Worm (Caenorhabditis elegans): Measurements from ENCODE around the gene msp-19.
"Not testable (repeated sequence)": the region's sequence is repeated elsewhere in the genome, so short reads cannot be mapped to it uniquely, and the experiment has no call there.

Gene msp-19

DNA sequence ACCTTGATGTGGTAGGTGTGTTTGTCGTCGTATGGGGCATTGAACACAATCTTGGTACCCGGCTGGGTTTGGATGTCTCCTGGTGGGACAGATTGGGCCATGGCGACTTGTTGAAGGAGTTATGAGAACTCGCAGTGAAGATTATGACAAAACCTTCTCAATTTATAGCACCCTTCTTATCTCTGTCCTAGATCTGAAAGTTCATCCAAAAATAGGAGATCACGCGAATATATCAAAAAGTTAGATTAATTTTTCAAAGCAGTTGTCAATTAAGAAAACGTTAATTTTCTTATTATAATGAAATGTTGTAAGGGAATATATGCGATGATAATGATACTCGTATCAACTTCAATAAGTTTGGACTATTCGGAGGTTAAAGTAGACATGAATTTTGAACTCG, 34.9 kb downstream of the msp-19 start, which contains the start of gene msp-51:
msp-51 (minus strand) TSS at position 101 of the 400 bp plus-strand sequence.
- TF ChIP-seq pros-1 (tag; optimal IDR thresholded peaks at IDR 0.05); ceh-19 (GFP tag; optimal IDR thresholded peaks at IDR 0.05); mec-3 (tag; optimal IDR thresholded peaks at IDR 0.05; ENCODE audit: borderline replicate concordance): not testable (repeated sequence)

DNA sequence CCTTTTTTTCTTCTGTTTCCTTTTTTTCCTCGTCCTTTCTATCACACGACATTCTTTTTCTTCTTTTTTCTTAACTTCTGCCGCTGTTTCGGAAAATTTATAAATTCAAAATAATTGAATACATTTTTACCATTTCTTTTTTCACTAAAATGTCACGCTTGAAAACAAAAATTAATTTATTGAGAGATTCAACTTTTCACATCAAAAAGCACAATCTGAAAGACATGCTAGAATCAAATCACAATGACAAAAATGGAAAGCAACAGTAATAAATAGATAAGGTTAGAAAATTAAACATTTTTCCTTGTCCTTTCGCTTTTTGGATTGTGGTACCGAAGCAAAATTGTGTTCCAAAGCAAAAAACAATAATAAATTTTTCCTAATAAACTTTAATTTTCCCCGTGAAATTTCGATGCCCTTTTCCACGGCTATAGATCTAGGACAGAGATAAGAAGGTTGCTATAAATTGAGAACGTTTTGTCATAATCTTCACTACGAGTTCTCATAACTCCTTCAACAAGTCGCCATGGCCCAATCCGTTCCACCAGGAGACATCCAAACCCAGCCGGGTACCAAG, 37.1 kb downstream of the msp-19 start, which contains the start of the genes ZK354.6 and msp-113:
ZK354.6 (minus strand) TSS at position 101 of the 577 bp plus-strand sequence.
msp-113 (plus strand) TSS at position 527 of the 577 bp plus-strand sequence.
- no peak for TF ChIP-seq pax-1 (tag; optimal IDR thresholded peaks at IDR 0.05)

DNA sequence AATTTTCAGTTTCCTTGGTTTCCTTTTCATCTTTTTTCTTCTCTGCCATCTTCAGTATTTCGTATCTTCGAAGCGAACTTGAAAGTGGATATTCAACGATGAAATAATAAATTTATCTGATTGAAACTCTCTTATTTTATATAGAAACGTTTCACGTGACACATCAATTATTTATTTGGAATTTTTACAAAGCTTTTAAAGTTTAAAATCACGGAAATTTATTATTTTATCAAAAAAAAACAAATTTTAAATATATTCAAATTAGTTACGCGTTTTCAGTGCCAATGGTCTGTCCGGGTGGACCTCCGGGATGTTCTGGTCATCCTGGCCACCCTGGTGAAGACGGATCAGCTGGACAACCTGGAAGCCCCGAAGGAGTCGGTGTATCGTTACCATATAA, 42.6 kb downstream of the msp-19 start, which contains the start of gene ZK354.7:
ZK354.7 (minus strand) TSS at position 101 of the 400 bp plus-strand sequence.
- TF ChIP-seq nfya-1 (tag; optimal IDR thresholded peaks at IDR 0.05), result no peak
- TF ChIP-seq ceh-6 (GFP tag; optimal IDR thresholded peaks at IDR 0.05), result no peak
- TF ChIP-seq odd-2 (tag; optimal IDR thresholded peaks at IDR 0.05), result no peak
- TF ChIP-seq pag-3 (tag; optimal IDR thresholded peaks at IDR 0.05; ENCODE audit: borderline replicate concordance), result no peak
- TF ChIP-seq C08G9.2 (tag; optimal IDR thresholded peaks at IDR 0.05), result no peak
- no peak for TF ChIP-seq sdc-2 (tag; optimal IDR thresholded peaks at IDR 0.05)
- TF ChIP-seq fkh-10 (GFP tag; optimal IDR thresholded peaks at IDR 0.05), result no peak
- no peak for TF ChIP-seq sox-4 (tag; optimal IDR thresholded peaks at IDR 0.05)
- no peak for TF ChIP-seq hlh-13 (GFP tag; optimal IDR thresholded peaks at IDR 0.05)
- TF ChIP-seq K02D7.2 (tag; optimal IDR thresholded peaks at IDR 0.05), result no peak
- no peak for TF ChIP-seq ceh-22 (tag; optimal IDR thresholded peaks at IDR 0.05)
- no peak for TF ChIP-seq C38D4.7 (GFP tag; optimal IDR thresholded peaks at IDR 0.05)

DNA sequence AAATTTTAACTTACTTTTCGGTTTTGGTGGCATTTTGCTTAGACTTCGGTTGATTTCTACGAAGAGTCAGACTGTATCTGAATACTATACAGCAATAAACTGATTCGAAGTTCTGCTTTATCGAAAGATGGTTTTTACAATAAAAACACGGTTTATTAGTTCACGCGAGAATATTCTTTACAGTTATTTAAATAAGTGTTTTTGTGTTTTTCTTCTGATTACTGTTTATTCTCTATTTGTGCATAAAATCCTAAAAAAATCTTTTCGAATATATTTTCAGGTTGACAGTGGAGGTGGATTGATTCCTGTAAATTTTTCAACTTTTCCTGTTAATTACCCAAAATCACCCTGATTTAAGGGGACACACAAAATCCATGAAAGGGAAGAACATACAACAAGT, 45.7 kb downstream of the msp-19 start, which contains the start of gene ZK354.8:
ZK354.8 (minus strand) TSS at position 101 of the 400 bp plus-strand sequence.
- TF ChIP-seq sdc-2 (tag; optimal IDR thresholded peaks at IDR 0.05) (no peak), ceh-45 (GFP tag; IDR thresholded peaks at IDR 0.05) (no peak), syd-9 (tag; optimal IDR thresholded peaks at IDR 0.05) (no peak), unc-42 (tag; optimal IDR thresholded peaks at IDR 0.05) (no peak), K09A11.1 (tag; optimal IDR thresholded peaks at IDR 0.05; ENCODE audit: insufficient read depth) (no peak), ztf-16 (tag; optimal IDR thresholded peaks at IDR 0.05) (no peak), hlh-30 (tag; optimal IDR thresholded peaks at IDR 0.05; ENCODE audit: insufficient read depth) (no peak), pha-2 (tag; optimal IDR thresholded peaks at IDR 0.05) (no peak), T23F11.4 (GFP tag; optimal IDR thresholded peaks at IDR 0.05) (no peak), F13H6.1 (tag; optimal IDR thresholded peaks at IDR 0.05) (no peak), lim-6 (tag; optimal IDR thresholded peaks at IDR 0.05) (no peak), ceh-2 (tag; optimal IDR thresholded peaks at IDR 0.05) (no peak)

DNA sequence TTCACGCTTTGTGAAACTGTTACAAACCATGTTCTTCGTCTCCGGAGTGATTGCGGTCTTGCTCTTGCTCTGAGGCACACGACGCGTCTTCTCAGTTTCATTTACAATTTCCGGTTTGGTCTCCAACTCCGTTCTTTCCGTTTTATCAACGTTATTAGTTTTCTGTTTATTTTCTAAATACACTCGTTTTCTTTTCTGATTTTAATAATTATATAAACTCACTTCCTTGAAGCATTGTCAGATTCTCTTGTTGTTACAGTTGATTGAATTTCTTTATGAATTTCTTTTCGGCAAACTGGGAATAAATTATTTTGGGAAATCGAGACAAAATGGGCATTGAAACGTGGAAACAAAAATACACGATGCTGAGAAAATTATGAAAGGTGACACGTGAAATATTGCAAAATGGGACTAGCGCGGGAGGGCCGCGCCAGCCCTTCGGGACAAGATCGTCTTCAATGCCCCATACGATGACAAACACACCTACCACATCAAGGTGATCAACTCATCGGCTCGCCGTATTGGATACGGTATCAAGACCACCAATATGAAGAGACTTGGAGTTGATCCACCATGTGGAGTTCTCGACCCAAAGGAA, 47.8 kb downstream of the msp-19 start, which contains the start of the genes ZK354.9 and msp-58:
ZK354.9 (minus strand) TSS at position 101 of the 598 bp plus-strand sequence.
msp-58 (plus strand) TSS at position 548 of the 598 bp plus-strand sequence.
- not testable (repeated sequence) for TF ChIP-seq eyg-1 (tag; optimal IDR thresholded peaks at IDR 0.05); ama-1 (optimal IDR thresholded peaks at IDR 0.05); ttx-3 (tag; optimal IDR thresholded peaks at IDR 0.05)

DNA sequence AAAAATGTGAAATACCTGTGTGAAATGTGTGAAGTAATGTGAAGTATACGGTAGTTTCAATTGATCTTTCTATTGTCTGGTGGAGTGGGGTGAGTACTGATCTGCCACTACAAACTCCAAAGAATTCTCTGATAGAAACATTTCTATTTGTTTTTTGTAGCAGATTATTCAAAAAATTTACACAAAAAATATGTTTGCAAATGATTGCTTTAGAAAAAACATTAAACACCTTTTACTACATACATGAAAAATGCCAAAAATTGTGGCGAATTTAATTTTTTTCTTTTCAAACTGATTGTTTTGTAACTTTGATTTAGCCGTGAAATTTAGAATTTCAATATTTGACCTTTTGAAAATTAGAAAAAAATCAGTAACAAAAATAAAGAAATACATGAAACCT, 49.4 kb downstream of the msp-19 start, which contains the start of gene ZK354.3:
ZK354.3 (plus strand) TSS at position 301 of the 400 bp plus-strand sequence.
- TF ChIP-seq hlh-6 (tag; optimal IDR thresholded peaks at IDR 0.05), result no peak
- TF ChIP-seq ceh-14 (tag; optimal IDR thresholded peaks at IDR 0.05), result no peak
- TF ChIP-seq pha-4 (tag; optimal IDR thresholded peaks at IDR 0.05), result no peak
- TF ChIP-seq gmeb-2 (tag; optimal IDR thresholded peaks at IDR 0.05), result no peak
- no peak for TF ChIP-seq ref-2 (tag; optimal IDR thresholded peaks at IDR 0.05)
- no peak for TF ChIP-seq sox-4 (tag; optimal IDR thresholded peaks at IDR 0.05)
- no peak for TF ChIP-seq sox-2 (GFP tag; IDR thresholded peaks at IDR 0.05)
- TF ChIP-seq ceh-22 (tag; optimal IDR thresholded peaks at IDR 0.05), result no peak
- TF ChIP-seq ceh-24 (tag; optimal IDR thresholded peaks at IDR 0.05), result no peak
- TF ChIP-seq ceh-48 (tag; optimal IDR thresholded peaks at IDR 0.05), result no peak
- TF ChIP-seq nhr-232 (tag; optimal IDR thresholded peaks at IDR 0.05), result no peak
- no peak for TF ChIP-seq pros-1 (tag; optimal IDR thresholded peaks at IDR 0.05)
